Worm (Caenorhabditis elegans) whole organism, mixed stage, embryonic: Measurements from ENCODE around the gene moc-5.

ENCODE experiments used
- lsy-2 ChIP-seq: fragments of 150-350 bp; optimal IDR thresholded peaks from 2 replicates; lab custom pipeline; 2014; ENCODE audit warnings: missing biosample characterization, missing genetic modification characterization
- nhr-28 ChIP-seq: fragments of 150-350 bp; optimal IDR thresholded peaks from 2 replicates; lab custom pipeline; 2014; ENCODE audit warnings: missing biosample characterization, missing genetic modification characterization
- sem-2 ChIP-seq: fragments of 200-800 bp; sonication (Bioruptor generic); optimal IDR thresholded peaks from 2 replicates; lab custom pipeline; 2018; ENCODE audit warnings: mild to moderate bottlenecking, missing genetic modification characterization, missing compliant biosample characterization
- unc-62 ChIP-seq: fragments of 150-350 bp; optimal IDR thresholded peaks from 2 replicates; lab custom pipeline; 2014; ENCODE audit warnings: missing biosample characterization, missing genetic modification reagents, missing genetic modification characterization

- TF ChIP-seq lsy-2 (tag; lab: Kevin White, UChicago) = no peak
- TF ChIP-seq nhr-28 (tag; lab: Kevin White, UChicago) = no peak
- no peak for TF ChIP-seq unc-62 (GFP tag; lab: Kevin White, UChicago)
- TF ChIP-seq sem-2 (GFP tag; lab: Kevin White, UChicago) = no peak
These were observed 11.1 kb upstream of the moc-5 start, which contains the start of gene glb-17 for ce11 chrX:9576928-9577327.
